Fruit fly (Drosophila melanogaster): ENCODE measurements around the gene Vha100-1.

Vha100-1 gene

dm6 chr3R:29088938-29089661, 41.9 kb upstream of the Vha100-1 start (continued):
- TF ChIP-seq Antp (GFP tag; optimal IDR thresholded peaks at IDR 0.05): peak; percentile 40
- peak; percentile 78 for TF ChIP-seq lab (GFP tag; optimal IDR thresholded peaks at IDR 0.05)
- TF ChIP-seq Oli (tag; optimal IDR thresholded peaks at IDR 0.05): peak; percentile 79
- peak; percentile 82 for TF ChIP-seq CG18599 (GFP tag; optimal IDR thresholded peaks at IDR 0.05)
- TF ChIP-seq cas (GFP tag; IDR thresholded peaks at IDR 0.05): no peak
- TF ChIP-seq vfl (GFP tag; optimal IDR thresholded peaks at IDR 0.05): no peak
- TF ChIP-seq chn (GFP tag; optimal IDR thresholded peaks at IDR 0.05): peak; percentile 74
- TF ChIP-seq Chrac-16 (GFP tag; optimal IDR thresholded peaks at IDR 0.05): peak; percentile 53
- TF ChIP-seq CG5245 (GFP tag; optimal IDR thresholded peaks at IDR 0.05): peak; percentile 48
- TF ChIP-seq Rx (GFP tag; IDR thresholded peaks at IDR 0.05): peak; percentile 51; the same call in 1 of the 2 replicates
- TF ChIP-seq aop (GFP tag; IDR thresholded peaks at IDR 0.05): no peak
- TF ChIP-seq slou (GFP tag; optimal IDR thresholded peaks at IDR 0.05): no peak
- no peak for TF ChIP-seq stwl (tag; optimal IDR thresholded peaks at IDR 0.05)
- TF ChIP-seq shn (GFP tag; optimal IDR thresholded peaks at IDR 0.05): peak; percentile 52
- TF ChIP-seq CG13123 (GFP tag; optimal IDR thresholded peaks at IDR 0.05): peak; percentile 27
- peak; percentile 49 for TF ChIP-seq CG6654 (GFP tag; optimal IDR thresholded peaks at IDR 0.05)
- peak; percentile 64 for TF ChIP-seq bab2 (GFP tag; optimal IDR thresholded peaks at IDR 0.05)
- TF ChIP-seq CG14667 (GFP tag; IDR thresholded peaks at IDR 0.05): peak; percentile 47; the same call in 1 of the 2 replicates
- no peak for TF ChIP-seq CG7928 (GFP tag; optimal IDR thresholded peaks at IDR 0.05)
- peak; percentile 32 for TF ChIP-seq Atf3 (GFP tag; optimal IDR thresholded peaks at IDR 0.05)
- TF ChIP-seq CG4730 (GFP tag; IDR thresholded peaks at IDR 0.05): 0 out of 2 replicates have a peak, but pooled peaks have one; percentile 17
- peak; percentile 16 for TF ChIP-seq CG16863 (GFP tag; optimal IDR thresholded peaks at IDR 0.05)
- TF ChIP-seq Tbp (GFP tag; optimal IDR thresholded peaks at IDR 0.05): no peak
- TF ChIP-seq MESR4 (GFP tag; optimal IDR thresholded peaks at IDR 0.05): no peak
- no peak for TF ChIP-seq Sry-β (GFP tag; optimal IDR thresholded peaks at IDR 0.05)
- TF ChIP-seq sens (GFP tag): peak; percentile 92
- no peak for TF ChIP-seq nerfin-2 (GFP tag; IDR thresholded peaks at IDR 0.05; ENCODE audit: partially characterized antibody)
- TF ChIP-seq CG7963 (GFP tag; IDR thresholded peaks at IDR 0.05; ENCODE audit: partially characterized antibody): no peak
- peak; percentile 77 for TF ChIP-seq row (GFP tag; IDR thresholded peaks at IDR 0.05)
- peak; percentile 22 to 82 for TF ChIP-seq bsh (GFP tag; optimal IDR thresholded peaks at IDR 0.05)
- no peak for TF ChIP-seq CG2889 (GFP tag; IDR thresholded peaks at IDR 0.05)
- TF ChIP-seq Aef1 (GFP tag; IDR thresholded peaks at IDR 0.05): peak; percentile 33; the same call in 2 of the 3 replicates
- TF ChIP-seq Deaf1 (tag; optimal IDR thresholded peaks at IDR 0.05): peak; percentile 17
- TF ChIP-seq CG10959 (GFP tag; IDR thresholded peaks at IDR 0.05): no peak
- peak; percentile 44; the same call in 2 of the 3 replicates for TF ChIP-seq croc (GFP tag; conservative IDR thresholded peaks at IDR 0.05)
- TF ChIP-seq CG10654 (GFP tag; optimal IDR thresholded peaks at IDR 0.05): peak; percentile 45
- peak; percentile 71 for TF ChIP-seq Awh (GFP tag; IDR thresholded peaks at IDR 0.05)
- peak; percentile 76 for TF ChIP-seq CG9727 (GFP tag; optimal IDR thresholded peaks at IDR 0.05)
- peak; percentile 84 for TF ChIP-seq CG11504 (tag; optimal IDR thresholded peaks at IDR 0.05)
- TF ChIP-seq Camta (GFP tag; optimal IDR thresholded peaks at IDR 0.05): peak; percentile 47
- TF ChIP-seq Poxn (GFP tag; IDR thresholded peaks at IDR 0.05): no peak
- peak; percentile 48 for TF ChIP-seq BtbVII (GFP tag; optimal IDR thresholded peaks at IDR 0.05)
- TF ChIP-seq CG14441 (GFP tag; IDR thresholded peaks at IDR 0.05): 0 out of 2 replicates have a peak, but pooled peaks have one; percentile 34
- no peak for TF ChIP-seq CG8290 (GFP tag; optimal IDR thresholded peaks at IDR 0.05)
- TF ChIP-seq CG8290 (tag; optimal IDR thresholded peaks at IDR 0.05): peak in 1 of 2 experiments; percentile 33
- TF ChIP-seq Fer2 (tag; optimal IDR thresholded peaks at IDR 0.05): peak; percentile 37
- TF ChIP-seq chif (GFP tag; optimal IDR thresholded peaks at IDR 0.05): peak; percentile 56 to 62
- TF ChIP-seq CG12769 (tag; optimal IDR thresholded peaks at IDR 0.05): peak; percentile 36
- TF ChIP-seq gsb-n (tag; optimal IDR thresholded peaks at IDR 0.05): peak; percentile 71
- TF ChIP-seq sisA (GFP tag; IDR thresholded peaks at IDR 0.05): peak; percentile 71
